Worm (Caenorhabditis elegans) whole organism, young adult: ENCODE measurements around the gene K03B4.8.

ENCODE experiments used
- B0019.2 ChIP-seq: fragments of 200-800 bp; sonication (Bioruptor generic); conservative IDR thresholded peaks from 2 replicates; pipeline ENCODE4 v1.3.6; 2022; ENCODE audit warnings: missing genetic modification reagents, missing genetic modification characterization, missing compliant biosample characterization
- D2030.7 ChIP-seq: fragments of 200-800 bp; sonication (Bioruptor generic); IDR thresholded peaks from 2 replicates; pipeline ENCODE4 v1.3.6; 2022; ENCODE audit warnings: missing genetic modification reagents, missing genetic modification characterization, missing compliant biosample characterization
- F39B2.1 ChIP-seq: fragments of 200-800 bp; sonication (Bioruptor generic); IDR thresholded peaks from 2 replicates; pipeline ENCODE4 v1.3.6; 2022; ENCODE audit warnings: missing genetic modification reagents, missing genetic modification characterization, missing compliant biosample characterization
- F55B11.4 ChIP-seq: sonication (generic microtip); optimal IDR thresholded peaks from 2 replicates; lab custom pipeline; 2016; ENCODE audit warnings: missing compliant biosample characterization, missing genetic modification characterization, borderline replicate concordance; ENCODE audit not compliant: insufficient read depth
- F57A8.1 ChIP-seq: fragments of 200-800 bp; sonication (Bioruptor generic); optimal IDR thresholded peaks from 2 replicates; lab custom pipeline; 2018; ENCODE audit warnings: mild to moderate bottlenecking, missing genetic modification characterization, moderate library complexity, missing compliant biosample characterization
- ama-1 ChIP-seq, 3 experiments: fragments of 150-350 bp in 1 of 3; sonication (generic microtip) in 2 of 3; optimal IDR thresholded peaks; 2 replicates each; lab custom pipeline; 2014 to 2018; ENCODE audit warnings: missing biosample characterization in 2 of 3, missing genetic modification characterization in 2 of 3, missing genetic modification reagents in 2 of 3
- attf-3 ChIP-seq: fragments of 200-800 bp; sonication (Bioruptor generic); conservative IDR thresholded peaks from 2 replicates; pipeline ENCODE4 v1.3.6; 2022; ENCODE audit warnings: missing genetic modification reagents, missing genetic modification characterization, missing compliant biosample characterization
- ccch-3 ChIP-seq: fragments of 200-800 bp; sonication (Bioruptor generic); optimal IDR thresholded peaks from 2 replicates; lab custom pipeline; 2018; ENCODE audit warnings: mild to moderate bottlenecking, missing genetic modification characterization, missing compliant biosample characterization
- ceh-40 ChIP-seq: fragments of 200-800 bp; sonication (Bioruptor generic); IDR thresholded peaks from 2 replicates; pipeline ENCODE4 v1.3.6; 2022; ENCODE audit warnings: missing genetic modification characterization, missing compliant biosample characterization
- chd-7 ChIP-seq: sonication (generic microtip); optimal IDR thresholded peaks from 2 replicates; lab custom pipeline; 2016; ENCODE audit warnings: mild to moderate bottlenecking, missing genetic modification characterization, moderate library complexity, missing compliant biosample characterization
- dox-1 ChIP-seq: fragments of 200-800 bp; sonication (Bioruptor generic); IDR thresholded peaks from 2 replicates; pipeline ENCODE4 v1.3.6; 2022; ENCODE audit warnings: missing genetic modification reagents, missing genetic modification characterization, missing compliant biosample characterization
- egl-18 ChIP-seq: fragments of 200-800 bp; sonication (Bioruptor generic); IDR thresholded peaks from 2 replicates; pipeline ENCODE4 v1.3.6; 2022; ENCODE audit warnings: missing genetic modification reagents, missing genetic modification characterization, missing compliant biosample characterization
- egl-44 ChIP-seq: fragments of 200-800 bp; sonication (Bioruptor generic); IDR thresholded peaks from 2 replicates; pipeline ENCODE4 v1.3.6; 2022; ENCODE audit warnings: missing genetic modification reagents, missing genetic modification characterization, missing compliant biosample characterization
- egrh-3 ChIP-seq: fragments of 200-800 bp; sonication (Bioruptor generic); IDR thresholded peaks from 2 replicates; pipeline ENCODE4 v1.3.6; 2022; ENCODE audit warnings: missing genetic modification reagents, missing genetic modification characterization, missing compliant biosample characterization
- him-1 ChIP-seq: sonication (generic microtip); optimal IDR thresholded peaks from 2 replicates; lab custom pipeline; 2016; ENCODE audit warnings: missing genotype, missing genetic modification reagents, missing genetic modification characterization, missing compliant biosample characterization
- lin-26 ChIP-seq: fragments of 200-800 bp; sonication (Bioruptor generic); IDR thresholded peaks from 2 replicates; pipeline ENCODE4 v1.3.6; 2022; ENCODE audit warnings: missing genetic modification reagents, missing genetic modification characterization, missing compliant biosample characterization
- lin-40 ChIP-seq: sonication (generic microtip); optimal IDR thresholded peaks from 2 replicates; lab custom pipeline; 2016; ENCODE audit warnings: missing genetic modification characterization, mild to moderate bottlenecking, missing compliant biosample characterization, missing genotype, missing genetic modification reagents
- lsl-1 ChIP-seq: fragments of 200-800 bp; sonication (Bioruptor generic); optimal IDR thresholded peaks from 2 replicates; lab custom pipeline; 2018; ENCODE audit warnings: mild to moderate bottlenecking, missing genetic modification characterization, moderate library complexity, missing compliant biosample characterization
- madf-3 ChIP-seq: fragments of 200-800 bp; sonication (Bioruptor generic); IDR thresholded peaks from 2 replicates; pipeline ENCODE4 v1.3.6; 2022; ENCODE audit warnings: missing genetic modification reagents, missing genetic modification characterization, missing compliant biosample characterization
- nfya-1 ChIP-seq: sonication (generic microtip); optimal IDR thresholded peaks from 2 replicates; lab custom pipeline; 2017; ENCODE audit warnings: antibody characterized with exemption, missing compliant biosample characterization, missing genetic modification characterization, borderline replicate concordance; ENCODE audit not compliant: insufficient read depth
- nfyb-1 ChIP-seq: fragments of 200-800 bp; sonication (Bioruptor generic); IDR thresholded peaks from 2 replicates; pipeline ENCODE4 v1.3.6; 2022; ENCODE audit warnings: missing genetic modification reagents, missing genetic modification characterization, missing compliant biosample characterization
- nhr-120 ChIP-seq: fragments of 200-800 bp; sonication (Bioruptor generic); IDR thresholded peaks from 2 replicates; pipeline ENCODE4 v1.3.6; 2022; ENCODE audit warnings: missing genetic modification characterization, missing compliant biosample characterization
- nhr-27 ChIP-seq: fragments of 200-800 bp; sonication (Bioruptor generic); optimal IDR thresholded peaks from 2 replicates; lab custom pipeline; 2018; ENCODE audit warnings: mild to moderate bottlenecking, missing genetic modification characterization, moderate library complexity, missing compliant biosample characterization
- rcor-1 ChIP-seq: fragments of 200-800 bp; sonication (Bioruptor generic); IDR thresholded peaks from 2 replicates; pipeline ENCODE4 v1.3.6; 2022; ENCODE audit warnings: missing genetic modification reagents, missing genetic modification characterization, missing compliant biosample characterization
- rpc-1 ChIP-seq, 2 experiments: fragments of 150-350 bp in 1 of 2; sonication (generic microtip) in 1 of 2; optimal IDR thresholded peaks; 2 replicates each; lab custom pipeline; 2014 to 2018; ENCODE audit warnings: missing biosample characterization in 1 of 2, missing genetic modification characterization in 1 of 2, missing genetic modification reagents in 1 of 2, missing genotype in 1 of 2
- sea-2 ChIP-seq: fragments of 200-800 bp; sonication (Bioruptor generic); IDR thresholded peaks from 2 replicates; pipeline ENCODE4 v1.3.6; 2022; ENCODE audit warnings: missing genetic modification characterization, missing compliant biosample characterization
- snpc-3.4 ChIP-seq: sonication (generic microtip); optimal IDR thresholded peaks from 2 replicates; lab custom pipeline; 2017; ENCODE audit warnings: missing genetic modification characterization, mild to moderate bottlenecking, missing compliant biosample characterization, antibody characterized with exemption, moderate library complexity, missing genotype, missing genetic modification reagents
- snpc-4 ChIP-seq, 5 experiments: fragments of 150-350 bp in 1 of 5; sonication (generic microtip) in 4 of 5; optimal IDR thresholded peaks; 2 replicates each; lab custom pipeline; 2014 to 2018; ENCODE audit warnings: missing genetic modification characterization in 5 of 5, missing biosample characterization in 3 of 5, antibody characterized with exemption in 2 of 5, mild to moderate bottlenecking in 2 of 5, missing compliant biosample characterization in 2 of 5, missing genotype in 2 of 5, moderate library complexity in 2 of 5, missing genetic modification reagents in 1 of 5
- sptf-2 ChIP-seq: fragments of 200-800 bp; sonication (Bioruptor generic); optimal IDR thresholded peaks from 2 replicates; lab custom pipeline; 2018; ENCODE audit warnings: mild to moderate bottlenecking, missing genetic modification characterization, missing compliant biosample characterization
- zfh-2 ChIP-seq: fragments of 200-800 bp; sonication (Bioruptor generic); conservative IDR thresholded peaks from 2 replicates; pipeline ENCODE4 v1.3.6; 2022; ENCODE audit warnings: missing genetic modification reagents, missing genetic modification characterization, missing compliant biosample characterization
- ztf-22 ChIP-seq: fragments of 200-800 bp; sonication (Bioruptor generic); optimal IDR thresholded peaks from 2 replicates; lab custom pipeline; 2018; ENCODE audit warnings: mild to moderate bottlenecking, missing genetic modification characterization, moderate library complexity, missing compliant biosample characterization
- ztf-26 ChIP-seq: sonication (generic microtip); optimal IDR thresholded peaks from 2 replicates; lab custom pipeline; 2017; ENCODE audit warnings: missing genetic modification characterization, missing compliant biosample characterization
- ztf-28 ChIP-seq: fragments of 200-800 bp; sonication (Bioruptor generic); IDR thresholded peaks from 2 replicates; pipeline ENCODE4 v1.3.6; 2022; ENCODE audit warnings: missing genetic modification reagents, missing genetic modification characterization, missing compliant biosample characterization

K03B4.8 gene

DNA sequence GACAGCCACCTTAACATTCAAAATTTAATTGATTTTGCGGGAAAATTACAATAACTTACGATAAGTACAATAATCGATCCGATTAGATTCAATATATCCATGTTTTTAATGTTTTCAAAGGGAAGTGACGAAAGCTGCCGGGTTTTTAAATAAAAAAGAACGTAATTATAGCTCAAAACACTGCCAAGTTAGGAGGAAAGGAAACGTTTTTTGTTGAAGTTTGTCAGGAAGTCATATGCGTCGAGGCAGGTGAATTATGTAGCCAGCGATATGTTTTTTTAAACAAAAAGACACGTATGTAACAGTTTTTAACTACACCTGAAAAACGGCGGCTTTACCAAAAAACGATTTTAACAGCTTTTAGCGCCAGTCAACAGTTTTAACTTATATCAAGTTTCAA is 8.8 kb downstream of the K03B4.8 start, which contains the start of gene srx-73:
TSS of gene srx-73 (minus strand) at position 101 of the 400 bp plus-strand sequence.
- no peak for TF ChIP-seq zfh-2 (GFP tag; lab: Robert Waterston, UW)
- TF ChIP-seq B0019.2 (GFP tag; lab: Robert Waterston, UW) = no peak
- TF ChIP-seq snpc-4 (GFP tag; optimal IDR thresholded peaks at IDR 0.05; lab: Kevin White, UChicago) = no peak
- no peak for TF ChIP-seq snpc-4 (tag; optimal IDR thresholded peaks at IDR 0.05; lab: Kevin White, UChicago)
- no peak for TF ChIP-seq nhr-120 (GFP tag; lab: Robert Waterston, UW)
- no peak for TF ChIP-seq rcor-1 (GFP tag; lab: Robert Waterston, UW)
- no peak for TF ChIP-seq F39B2.1 (GFP tag; lab: Robert Waterston, UW)
- TF ChIP-seq him-1 = no peak

DNA sequence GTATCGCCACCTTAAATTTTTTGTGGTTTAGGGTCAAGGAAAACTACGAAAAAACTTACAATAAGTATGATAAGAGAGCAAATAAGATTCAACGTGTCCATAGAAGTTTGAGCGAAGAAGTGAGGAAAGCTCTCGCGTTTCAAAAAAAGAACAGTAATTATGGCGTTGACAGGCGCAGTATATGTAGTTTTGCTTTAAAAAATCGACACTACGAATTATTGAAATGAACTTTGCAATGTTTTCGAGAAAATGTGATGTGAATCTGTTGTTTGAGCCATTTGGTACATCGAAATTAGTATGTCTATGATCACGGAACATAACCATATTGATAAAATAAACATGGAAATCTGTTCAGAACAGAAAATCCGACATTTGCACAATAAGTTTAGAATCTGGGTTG is 12.0 kb downstream of the K03B4.8 start, which contains the start of gene srx-74:
TSS of gene srx-74 (minus strand) at position 101 of the 400 bp plus-strand sequence.
- TF ChIP-seq rpc-1 (optimal IDR thresholded peaks at IDR 0.05; lab: Kevin White, UChicago) = no peak
- no peak for TF ChIP-seq rpc-1 (tag; optimal IDR thresholded peaks at IDR 0.05; lab: Kevin White, UChicago)
- no peak for TF ChIP-seq ceh-40 (GFP tag; lab: Robert Waterston, UW)
- TF ChIP-seq ccch-3 (GFP tag; lab: Kevin White, UChicago) = no peak
- no peak for TF ChIP-seq D2030.7 (GFP tag; lab: Robert Waterston, UW)
- TF ChIP-seq attf-3 = no peak
- TF ChIP-seq snpc-4 (GFP tag; optimal IDR thresholded peaks at IDR 0.05; lab: Kevin White, UChicago) = no peak
- no peak for TF ChIP-seq snpc-4 (tag; optimal IDR thresholded peaks at IDR 0.05; lab: Kevin White, UChicago)
- no peak for TF ChIP-seq F55B11.4 (tag; lab: Kevin White, UChicago)

- no peak for TF ChIP-seq nhr-27 (tag; lab: Kevin White, UChicago)
- no peak for TF ChIP-seq lsl-1 (GFP tag; lab: Kevin White, UChicago)
- TF ChIP-seq, all 124 proteins: peak for 0
Measured at ce11 chrV:4655175-4655574, 19.2 kb downstream of the K03B4.8 start, which contains the start of gene F41F3.9. F41F3.9 (plus strand) TSS chrV:4655475.

- TF ChIP-seq madf-3 (GFP tag; lab: Robert Waterston, UW) (no peak), sea-2 (GFP tag; lab: Robert Waterston, UW) (no peak), ztf-28 (GFP tag; lab: Robert Waterston, UW) (no peak), egrh-3 (GFP tag; lab: Robert Waterston, UW) (no peak), lin-40 (tag; lab: Kevin White, UChicago) (no peak), ztf-22 (GFP tag; lab: Kevin White, UChicago) (no peak), attf-3 (no peak), nfya-1 (no peak), egl-44 (GFP tag; lab: Robert Waterston, UW) (no peak), ama-1 (optimal IDR thresholded peaks at IDR 0.05; lab: Kevin White, UChicago) (no peak), ama-1 (GFP tag; optimal IDR thresholded peaks at IDR 0.05; lab: Kevin White, UChicago) (no peak), snpc-3.4 (tag; lab: Kevin White, UChicago) (no peak)
Measured at ce11 chrV:4653871-4654605, 20.4 kb downstream of the K03B4.8 start, which contains the start of the genes col-139 and F41F3.1. col-139 (minus strand) TSS chrV:4653971. F41F3.1 (plus strand) TSS chrV:4654555.

- TF ChIP-seq F57A8.1 (GFP tag; lab: Kevin White, UChicago) = no peak
- TF ChIP-seq sptf-2 (GFP tag; lab: Kevin White, UChicago) = no peak
- TF ChIP-seq ztf-26 (tag; lab: Kevin White, UChicago) = peak; percentile 31
- no peak for TF ChIP-seq chd-7 (tag; lab: Kevin White, UChicago)
- no peak for TF ChIP-seq D2030.7 (GFP tag; lab: Robert Waterston, UW)
- no peak for TF ChIP-seq nfyb-1 (GFP tag; lab: Robert Waterston, UW)
- TF ChIP-seq egrh-3 (GFP tag; lab: Robert Waterston, UW) = peak; percentile 94
- TF ChIP-seq lin-40 (tag; lab: Kevin White, UChicago) = peak; percentile 12
- peak; percentile 94 for TF ChIP-seq zfh-2 (GFP tag; lab: Robert Waterston, UW)
- no peak for TF ChIP-seq egl-18 (GFP tag; lab: Robert Waterston, UW)
- 0 out of 2 replicates have a peak, but pooled peaks have one; percentile 41 for TF ChIP-seq dox-1 (GFP tag; lab: Robert Waterston, UW)
- no peak for TF ChIP-seq lin-26 (GFP tag; lab: Robert Waterston, UW)
Measured at ce11 chrV:4653093-4653492, 21.3 kb downstream of the K03B4.8 start.
